Worm (Caenorhabditis elegans): ENCODE data around the gene K04G7.1.

K04G7.1 gene

DNA sequence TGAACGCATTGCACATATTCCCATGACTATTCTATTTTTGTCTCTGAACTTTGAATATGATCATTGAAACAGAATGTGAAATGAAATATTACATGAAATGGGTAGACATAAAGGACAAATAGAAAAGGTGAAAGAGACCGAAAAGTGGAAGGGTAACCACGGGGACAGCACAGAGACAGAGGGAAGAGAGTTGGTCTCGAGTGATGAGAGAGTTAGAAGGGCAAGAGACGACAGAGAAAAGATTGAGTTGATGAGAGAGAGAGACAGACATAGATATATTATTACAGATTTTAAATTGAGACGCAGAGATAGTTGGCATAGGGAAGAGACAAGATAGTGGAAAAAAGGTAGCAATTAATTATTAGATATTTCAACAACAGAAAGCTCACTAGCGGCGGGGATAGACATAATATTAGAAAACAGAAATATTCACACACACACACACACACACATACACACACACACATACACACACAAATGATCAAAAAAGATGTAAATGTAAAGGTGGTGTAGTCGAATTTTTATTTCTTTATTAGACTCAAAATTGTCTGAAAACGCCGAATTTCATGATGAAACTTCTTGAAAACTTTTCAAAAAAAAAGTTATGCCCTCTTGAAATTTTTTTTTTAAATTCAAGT, 45.8 kb upstream of the K04G7.1 start (continued):
- TF ChIP-seq pax-3 (tag; optimal IDR thresholded peaks at IDR 0.05) = peak; percentile 53
- no peak for TF ChIP-seq ceh-63 (GFP tag; optimal IDR thresholded peaks at IDR 0.05)
- TF ChIP-seq pqm-1 (tag; optimal IDR thresholded peaks at IDR 0.05) = no peak
- peak; percentile 2 for TF ChIP-seq lin-13 (GFP tag; optimal IDR thresholded peaks at IDR 0.05)
- no peak for TF ChIP-seq C04F5.9 (tag; optimal IDR thresholded peaks at IDR 0.05)
- peak; percentile 44 to 73 for TF ChIP-seq lin-35 (GFP tag; optimal IDR thresholded peaks at IDR 0.05)
- no peak for TF ChIP-seq hpl-2 (GFP tag; optimal IDR thresholded peaks at IDR 0.05)
- no peak for TF ChIP-seq zip-4 (GFP tag; optimal IDR thresholded peaks at IDR 0.05)
- TF ChIP-seq irx-1 (tag; optimal IDR thresholded peaks at IDR 0.05) = peak; percentile 12
- TF ChIP-seq lir-3 (tag; optimal IDR thresholded peaks at IDR 0.05; ENCODE audit: poor library complexity) = peak; percentile 60
- TF ChIP-seq nhr-12 (tag; optimal IDR thresholded peaks at IDR 0.05) = no peak
- TF ChIP-seq ceh-8 (GFP tag; optimal IDR thresholded peaks at IDR 0.05) = no peak
- TF ChIP-seq alr-1 (tag; optimal IDR thresholded peaks at IDR 0.05; ENCODE audit: borderline replicate concordance) = no peak
- TF ChIP-seq tlp-1 (tag; optimal IDR thresholded peaks at IDR 0.05) = no peak
- TF ChIP-seq lsy-2 (tag; optimal IDR thresholded peaks at IDR 0.05) = peak; percentile 73 to 84
- TF ChIP-seq ceh-88 (GFP tag; IDR thresholded peaks at IDR 0.05) = no peak
- TF ChIP-seq nhr-237 (tag; optimal IDR thresholded peaks at IDR 0.05) = no peak
- no peak for TF ChIP-seq unc-30 (tag; optimal IDR thresholded peaks at IDR 0.05)
- no peak for TF ChIP-seq sup-37 (GFP tag; optimal IDR thresholded peaks at IDR 0.05)
- TF ChIP-seq tbx-2 (tag; optimal IDR thresholded peaks at IDR 0.05) = peak; percentile 55
- no peak for TF ChIP-seq unc-62 (GFP tag; optimal IDR thresholded peaks at IDR 0.05)
- TF ChIP-seq zag-1 (tag; optimal IDR thresholded peaks at IDR 0.05) = no peak
- TF ChIP-seq mef-2 (tag; optimal IDR thresholded peaks at IDR 0.05) = no peak
- peak; percentile 86 for TF ChIP-seq nhr-19 (GFP tag; conservative IDR thresholded peaks at IDR 0.05)
- no peak for TF ChIP-seq unc-86 (tag; optimal IDR thresholded peaks at IDR 0.05)
- peak; percentile 2 for TF ChIP-seq egl-13 (tag; optimal IDR thresholded peaks at IDR 0.05)
- TF ChIP-seq pag-3 (tag; optimal IDR thresholded peaks at IDR 0.05; ENCODE audit: borderline replicate concordance, insufficient read depth) = no peak
- TF ChIP-seq nhr-85 (tag) = peak; percentile 95
- TF ChIP-seq nhr-47 (tag; optimal IDR thresholded peaks at IDR 0.05) = peak; percentile 75
- peak; percentile 72 to 78 for TF ChIP-seq egl-27 (tag; optimal IDR thresholded peaks at IDR 0.05)
- peak; percentile 50 to 64 (median 59) for TF ChIP-seq ceh-82 (tag; optimal IDR thresholded peaks at IDR 0.05)
- peak; percentile 43 for TF ChIP-seq ztf-4 (tag; optimal IDR thresholded peaks at IDR 0.05)

DNA sequence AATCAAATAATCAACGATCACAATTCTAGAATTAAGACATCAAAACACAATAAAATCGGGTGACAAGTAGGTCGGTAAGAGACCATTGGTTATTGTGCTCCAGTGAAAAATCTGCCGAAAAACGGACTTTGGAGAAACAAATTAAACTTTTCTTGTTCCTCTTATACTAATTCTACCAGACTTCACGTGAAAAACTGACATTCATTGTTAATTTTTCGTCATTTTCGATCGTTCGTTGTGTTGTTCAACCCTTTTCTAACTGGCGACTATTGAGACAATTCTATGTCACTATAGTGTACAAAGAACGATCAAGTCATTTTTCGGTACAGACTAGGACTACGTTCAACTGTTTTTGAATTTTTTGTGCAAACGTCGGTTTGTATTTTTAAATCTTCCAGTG, 42.0 kb upstream of the K04G7.1 start:
- TF ChIP-seq mep-1 (tag; optimal IDR thresholded peaks at IDR 0.05) (peak; percentile 12), efl-1 (optimal IDR thresholded peaks at IDR 0.05) (peak in 1 of 2 experiments; percentile 11), efl-1 (GFP tag; optimal IDR thresholded peaks at IDR 0.05 in 1 of 2) (peak in 1 of 2 experiments; percentile 93), elt-2 (tag; optimal IDR thresholded peaks at IDR 0.05) (peak; percentile 64), grh-1 (GFP tag; IDR thresholded peaks at IDR 0.05) (0 out of 2 replicates have a peak, but pooled peaks have one; percentile 6), fkh-8 (tag; optimal IDR thresholded peaks at IDR 0.05) (no peak), nhr-76 (tag; optimal IDR thresholded peaks at IDR 0.05) (no peak), mdl-1 (tag; optimal IDR thresholded peaks at IDR 0.05) (no peak), sup-37 (GFP tag; optimal IDR thresholded peaks at IDR 0.05) (no peak), lin-13 (GFP tag; optimal IDR thresholded peaks at IDR 0.05) (no peak), nhr-12 (tag; optimal IDR thresholded peaks at IDR 0.05) (no peak), ces-1 (GFP tag; optimal IDR thresholded peaks at IDR 0.05) (no peak), hlh-17 (GFP tag; optimal IDR thresholded peaks at IDR 0.05; ENCODE audit: borderline replicate concordance) (no peak), rnt-1 (tag; optimal IDR thresholded peaks at IDR 0.05) (no peak), hlh-4 (tag; optimal IDR thresholded peaks at IDR 0.05) (no peak), lin-39 (tag; optimal IDR thresholded peaks at IDR 0.05) (no peak), nhr-90 (tag; optimal IDR thresholded peaks at IDR 0.05; ENCODE audit: poor library complexity) (peak; percentile 58), lin-14 (GFP tag; optimal IDR thresholded peaks at IDR 0.05) (peak; percentile 48), xbp-1 (tag; optimal IDR thresholded peaks at IDR 0.05) (peak; percentile 30), irx-1 (tag; optimal IDR thresholded peaks at IDR 0.05) (no peak), tlp-1 (tag; optimal IDR thresholded peaks at IDR 0.05) (no peak), mef-2 (tag; optimal IDR thresholded peaks at IDR 0.05) (no peak), nhr-20 (tag; optimal IDR thresholded peaks at IDR 0.05) (peak; percentile 71), aly-2 (tag; optimal IDR thresholded peaks at IDR 0.05) (no peak), mab-9 (GFP tag; IDR thresholded peaks at IDR 0.05) (no peak)

All from whole organism, L1 larva.